Fruit fly (Drosophila melanogaster) whole organism, embryonic: Measurements from ENCODE around the gene fan.

Source experiments
- Bgb ChIP-seq: fragments of 200-800 bp; sonication (Bioruptor generic); IDR thresholded peaks from 2 replicates; pipeline ENCODE4 v1.3.6; 2022; ENCODE audit warnings: missing biosample characterization, missing genetic modification characterization; ENCODE audit not compliant: partially characterized antibody
- CG10979 ChIP-seq: fragments of 200-800 bp; sonication (Bioruptor generic); optimal IDR thresholded peaks from 2 replicates; lab custom pipeline; 2018; ENCODE audit warnings: missing biosample characterization, mild to moderate bottlenecking, missing genetic modification characterization, moderate library complexity
- CG11723 ChIP-seq: fragments of 200-800 bp; sonication (Bioruptor generic); optimal IDR thresholded peaks from 2 replicates; lab custom pipeline; 2017; ENCODE audit warnings: missing biosample characterization, mild to moderate bottlenecking, missing genetic modification characterization
- CG12155 ChIP-seq: fragments of 200-800 bp; sonication (Bioruptor generic); optimal IDR thresholded peaks from 3 replicates; lab custom pipeline; 2016; ENCODE audit warnings: missing biosample characterization, missing genetic modification characterization
- CG13894 ChIP-seq: fragments of 200-800 bp; sonication (Bioruptor generic); optimal IDR thresholded peaks from 3 replicates; lab custom pipeline; 2018; ENCODE audit warnings: missing biosample characterization, mild to moderate bottlenecking, missing genetic modification characterization, moderate library complexity
- CG16813 ChIP-seq: fragments of 200-800 bp; sonication (Bioruptor generic); IDR thresholded peaks from 3 replicates; pipeline ENCODE4 v1.3.6; 2022; ENCODE audit warnings: missing biosample characterization, missing genetic modification characterization; ENCODE audit not compliant: partially characterized antibody
- CG16815 ChIP-seq: fragments of 200-800 bp; sonication (Bioruptor generic); optimal IDR thresholded peaks from 3 replicates; lab custom pipeline; 2017; ENCODE audit warnings: missing biosample characterization, mild to moderate bottlenecking, missing genetic modification characterization
- CG17186 ChIP-seq: fragments of 200-800 bp; sonication (Bioruptor generic); optimal IDR thresholded peaks from 3 replicates; lab custom pipeline; 2017; ENCODE audit warnings: missing biosample characterization, missing genetic modification reagents, missing genetic modification characterization
- CG18599 ChIP-seq: fragments of 200-800 bp; sonication (Bioruptor generic); optimal IDR thresholded peaks from 3 replicates; lab custom pipeline; 2017; ENCODE audit warnings: missing biosample characterization, missing genetic modification characterization, mild to moderate bottlenecking, moderate library complexity, missing genetic modification reagents
- CG2678 ChIP-seq: fragments of 200-800 bp; sonication (Bioruptor generic); optimal IDR thresholded peaks from 3 replicates; lab custom pipeline; 2019; ENCODE audit warnings: missing biosample characterization, mild to moderate bottlenecking, missing genetic modification characterization, moderate library complexity
- CG2712 ChIP-seq: fragments of 200-800 bp; optimal IDR thresholded peaks from 3 replicates; lab custom pipeline; 2019; ENCODE audit warnings: missing biosample characterization, mild to moderate bottlenecking, missing genetic modification characterization, moderate library complexity
- CG2875 ChIP-seq: fragments of 200-800 bp; sonication (Bioruptor generic); optimal IDR thresholded peaks from 2 replicates; lab custom pipeline; 2017; ENCODE audit warnings: missing biosample characterization, mild to moderate bottlenecking, missing genetic modification characterization, missing genetic modification reagents
- CG34376 ChIP-seq: fragments of 200-800 bp; sonication (Bioruptor generic); optimal IDR thresholded peaks from 2 replicates; lab custom pipeline; 2018; ENCODE audit warnings: missing biosample characterization, mild to moderate bottlenecking, missing genetic modification characterization
- CG4820 ChIP-seq: fragments of 200-800 bp; sonication (Bioruptor generic); optimal IDR thresholded peaks from 3 replicates; lab custom pipeline; 2016; ENCODE audit warnings: missing biosample characterization, missing genetic modification characterization
- CG7372 ChIP-seq: fragments of 200-800 bp; sonication (Bioruptor generic); IDR thresholded peaks from 2 replicates; pipeline ENCODE4 v1.3.6; 2022; ENCODE audit warnings: missing biosample characterization, missing genetic modification characterization
- CG7745 ChIP-seq: fragments of 200-800 bp; sonication (Bioruptor generic); optimal IDR thresholded peaks from 2 replicates; lab custom pipeline; 2018; ENCODE audit warnings: missing biosample characterization, mild to moderate bottlenecking, missing genetic modification characterization, moderate library complexity
- CG7963 ChIP-seq: fragments of 200-800 bp; sonication (Bioruptor generic); IDR thresholded peaks from 3 replicates; pipeline ENCODE4 v1.3.6; 2022; ENCODE audit warnings: missing biosample characterization, missing genetic modification characterization; ENCODE audit not compliant: partially characterized antibody
- CG8924 ChIP-seq: fragments of 200-800 bp; optimal IDR thresholded peaks from 3 replicates; lab custom pipeline; 2019; ENCODE audit warnings: missing biosample characterization, mild to moderate bottlenecking, missing genetic modification characterization, moderate library complexity
- Camta ChIP-seq: fragments of 200-800 bp; sonication (Bioruptor generic); optimal IDR thresholded peaks from 2 replicates; lab custom pipeline; 2016; ENCODE audit warnings: missing biosample characterization, missing genetic modification characterization
- Deaf1 ChIP-seq: fragments of 200-800 bp; optimal IDR thresholded peaks from 3 replicates; lab custom pipeline; 2019; ENCODE audit warnings: missing biosample characterization, mild to moderate bottlenecking, missing genetic modification characterization, moderate library complexity
- Dek ChIP-seq: fragments of 200-800 bp; sonication (Bioruptor generic); optimal IDR thresholded peaks from 3 replicates; lab custom pipeline; 2019; ENCODE audit warnings: missing biosample characterization, mild to moderate bottlenecking, missing genetic modification characterization, moderate library complexity
- HLH4C ChIP-seq: fragments of 200-800 bp; sonication (Bioruptor generic); IDR thresholded peaks from 3 replicates; pipeline ENCODE4 v1.3.6; 2022; ENCODE audit warnings: missing biosample characterization, missing genetic modification characterization; ENCODE audit not compliant: partially characterized antibody
- Hr51 ChIP-seq, 2 experiments: fragments of 200-800 bp; sonication (Bioruptor generic); optimal IDR thresholded peaks; 2 replicates in 1 of 2; 3 replicates in 1 of 2; lab custom pipeline; 2016 to 2018; ENCODE audit warnings: missing biosample characterization in 2 of 2, missing genetic modification characterization in 2 of 2, mild to moderate bottlenecking in 1 of 2, moderate library complexity in 1 of 2
- Oli ChIP-seq: fragments of 200-800 bp; sonication (Bioruptor generic); optimal IDR thresholded peaks from 2 replicates; lab custom pipeline; 2018; ENCODE audit warnings: missing biosample characterization, mild to moderate bottlenecking, missing genetic modification characterization, moderate library complexity
- Opbp ChIP-seq: fragments of 200-800 bp; sonication (Bioruptor generic); IDR thresholded peaks from 3 replicates; pipeline ENCODE4 v1.3.6; 2022; ENCODE audit warnings: missing biosample characterization, missing genetic modification characterization; ENCODE audit not compliant: partially characterized antibody
- Ptx1 ChIP-seq: fragments of 200-800 bp; sonication (Bioruptor generic); IDR thresholded peaks from 2 replicates; pipeline ENCODE4 v1.3.6; 2022; ENCODE audit warnings: missing biosample characterization, missing genetic modification characterization
- abd-A ChIP-seq: fragments of 200-800 bp; sonication (Bioruptor generic); optimal IDR thresholded peaks from 3 replicates; lab custom pipeline; 2019; ENCODE audit warnings: missing biosample characterization, mild to moderate bottlenecking, missing genetic modification characterization, moderate library complexity
- amos ChIP-seq: fragments of 200-800 bp; sonication (Bioruptor generic); IDR thresholded peaks from 2 replicates; pipeline ENCODE4 v1.3.6; 2022; ENCODE audit warnings: missing biosample characterization, missing genetic modification characterization; ENCODE audit not compliant: partially characterized antibody
- bbx ChIP-seq: fragments of 200-800 bp; sonication (Bioruptor generic); IDR thresholded peaks from 2 replicates; pipeline ENCODE4 v1.3.6; 2022; ENCODE audit warnings: missing biosample characterization, missing genetic modification characterization; ENCODE audit not compliant: partially characterized antibody
- ci ChIP-seq: fragments of 200-800 bp; sonication (Bioruptor generic); IDR thresholded peaks from 3 replicates; pipeline ENCODE4 v1.3.6; 2022; ENCODE audit warnings: missing biosample characterization, missing genetic modification characterization
- gcm ChIP-seq: fragments of 200-800 bp; sonication (Bioruptor generic); optimal IDR thresholded peaks from 2 replicates; lab custom pipeline; 2019; ENCODE audit warnings: missing biosample characterization, mild to moderate bottlenecking, missing genetic modification characterization, moderate library complexity
- grn ChIP-seq: fragments of 200-800 bp; sonication (Bioruptor generic); optimal IDR thresholded peaks from 3 replicates; lab custom pipeline; 2017; ENCODE audit warnings: missing biosample characterization, missing genetic modification characterization
- inv ChIP-seq: fragments of 200-800 bp; sonication (Bioruptor generic); IDR thresholded peaks from 2 replicates; pipeline ENCODE4 v1.3.6; 2022; ENCODE audit warnings: missing biosample characterization, missing genetic modification characterization; ENCODE audit not compliant: partially characterized antibody
- jigr1 ChIP-seq: fragments of 200-800 bp; sonication (Bioruptor generic); IDR thresholded peaks from 3 replicates; pipeline ENCODE4 v1.3.6; 2022; ENCODE audit warnings: missing biosample characterization, missing genetic modification characterization
- klu ChIP-seq: fragments of 200-800 bp; sonication (Bioruptor generic); IDR thresholded peaks from 2 replicates; pipeline ENCODE4 v1.3.6; 2022; ENCODE audit warnings: missing biosample characterization, missing genetic modification characterization
- kni ChIP-seq: fragments of 200-800 bp; sonication (Bioruptor generic); optimal IDR thresholded peaks from 3 replicates; lab custom pipeline; 2017; ENCODE audit warnings: mild to moderate bottlenecking, missing biosample characterization, missing genetic modification reagents, missing genetic modification characterization
- lmd ChIP-seq: fragments of 200-800 bp; sonication (Bioruptor generic); IDR thresholded peaks from 2 replicates; pipeline ENCODE4 v1.3.6; 2022; ENCODE audit warnings: missing biosample characterization, missing genetic modification characterization
- lola ChIP-seq, 3 experiments: fragments of >200 bp in 2 of 3; fragments of 200-800 bp in 1 of 3; sonication (Bioruptor generic) in 1 of 3; optimal IDR thresholded peaks; 2 replicates each; lab custom pipeline; 2017 to 2019; ENCODE audit warnings: missing biosample characterization in 3 of 3, missing genetic modification characterization in 3 of 3, mild to moderate bottlenecking in 1 of 3, moderate library complexity in 1 of 3
- nom ChIP-seq: fragments of 200-800 bp; sonication (Bioruptor generic); optimal IDR thresholded peaks from 2 replicates; lab custom pipeline; 2017; ENCODE audit warnings: missing biosample characterization, missing genetic modification characterization, mild to moderate bottlenecking, moderate library complexity, missing genetic modification reagents
- scrt ChIP-seq: fragments of 200-800 bp; sonication (Bioruptor generic); optimal IDR thresholded peaks from 2 replicates; lab custom pipeline; 2018; ENCODE audit warnings: missing biosample characterization, mild to moderate bottlenecking, missing genetic modification characterization, moderate library complexity
- tio ChIP-seq: fragments of 200-800 bp; sonication (Bioruptor generic); optimal IDR thresholded peaks from 2 replicates; lab custom pipeline; 2017; ENCODE audit warnings: missing biosample characterization, missing genetic modification characterization, inconsistent platforms
- unc-4 ChIP-seq: fragments of 200-800 bp; sonication (Bioruptor generic); IDR thresholded peaks from 2 replicates; pipeline ENCODE4 v1.3.6; 2022; ENCODE audit warnings: missing biosample characterization, missing genetic modification characterization; ENCODE audit not compliant: partially characterized antibody
- vnd ChIP-seq: fragments of 200-800 bp; sonication (Bioruptor generic); IDR thresholded peaks from 3 replicates; pipeline ENCODE4 v1.3.6; 2022; ENCODE audit warnings: missing biosample characterization, missing genetic modification characterization; ENCODE audit not compliant: partially characterized antibody

fan gene

dm6 chr3L:8060188-8060856, 48.6 kb upstream of the fan start (continued):
- TF ChIP-seq Bgb (GFP tag; lab: Robert Waterston, UW) = peak; percentile 69
- peak; percentile 20 for TF ChIP-seq CG18599 (GFP tag; lab: Kevin White, UChicago)
- peak; percentile 7 for TF ChIP-seq CG2712
- peak; percentile 65 for TF ChIP-seq vnd (GFP tag; lab: Robert Waterston, UW)
- peak; percentile 9 for TF ChIP-seq CG34376
- peak; percentile 94 for TF ChIP-seq CG12155
- TF ChIP-seq nom (GFP tag; lab: Kevin White, UChicago) = peak; percentile 38
- TF ChIP-seq CG7372 (GFP tag; lab: Robert Waterston, UW) = peak; percentile 96
- peak; percentile 81 for TF ChIP-seq CG7745 (tag; lab: Kevin White, UChicago)
- peak; percentile 73 for TF ChIP-seq CG16813 (GFP tag; lab: Robert Waterston, UW)
- peak; percentile 48 for TF ChIP-seq CG13894 (tag; lab: Kevin White, UChicago)
- TF ChIP-seq Deaf1 = peak; percentile 10
- TF ChIP-seq unc-4 (GFP tag; lab: Robert Waterston, UW) = peak; percentile 50
- peak; percentile 12 for TF ChIP-seq abd-A (tag; lab: Kevin White, UChicago)
- TF ChIP-seq HLH4C (GFP tag; lab: Robert Waterston, UW) = peak; percentile 60
- peak; percentile 12 for TF ChIP-seq CG10979 (tag; lab: Kevin White, UChicago)
- TF ChIP-seq CG7963 = peak; percentile 64
- peak; percentile 74 for TF ChIP-seq amos (GFP tag; lab: Robert Waterston, UW)
- TF ChIP-seq inv (GFP tag; lab: Robert Waterston, UW) = peak; percentile 44
- peak; percentile 51; the same call in 1 of the 3 replicates for TF ChIP-seq ci (GFP tag; lab: Robert Waterston, UW)
- peak; percentile 79; the same call in 2 of the 3 replicates for TF ChIP-seq Opbp

- TF ChIP-seq Ptx1 (GFP tag; lab: Robert Waterston, UW) = no peak
- TF ChIP-seq gcm = peak; percentile 29
- peak; percentile 19 for TF ChIP-seq CG4820 (GFP tag; lab: Kevin White, UChicago)
- TF ChIP-seq Camta (GFP tag; lab: Kevin White, UChicago) = no peak
- peak; percentile 16 for TF ChIP-seq CG16815
- TF ChIP-seq CG2678 (tag; lab: Kevin White, UChicago) = peak; percentile 63
- peak in 1 of 2 experiments; percentile 67 for TF ChIP-seq Hr51 (GFP tag; optimal IDR thresholded peaks at IDR 0.05; lab: Kevin White, UChicago)
- peak; percentile 20 for TF ChIP-seq CG18599 (GFP tag; lab: Kevin White, UChicago)
- TF ChIP-seq Bgb (GFP tag; lab: Robert Waterston, UW) = peak; percentile 33; the same call in 1 of the 2 replicates
- TF ChIP-seq CG2712 = peak; percentile 19
- TF ChIP-seq tio (GFP tag; lab: Kevin White, UChicago) = peak; percentile 36
- peak; percentile 58 for TF ChIP-seq CG8924 (tag; lab: Kevin White, UChicago)
- peak; percentile 56 for TF ChIP-seq Dek
- no peak for TF ChIP-seq jigr1 (GFP tag; lab: Robert Waterston, UW)
- peak; percentile 27; the same call in 1 of the 2 replicates for TF ChIP-seq lmd (GFP tag; lab: Robert Waterston, UW)
- TF ChIP-seq scrt (GFP tag; lab: Kevin White, UChicago) = peak; percentile 25
- peak; percentile 12 for TF ChIP-seq CG11723
- TF ChIP-seq CG2875 (GFP tag; lab: Kevin White, UChicago) = peak; percentile 34
- peak; percentile 43; the same call in 1 of the 2 replicates for TF ChIP-seq bbx (GFP tag; lab: Robert Waterston, UW)
- peak in 1 of 3 experiments; percentile 43 for TF ChIP-seq lola (GFP tag; optimal IDR thresholded peaks at IDR 0.05; lab: Kevin White, UChicago)
- peak; percentile 70 for TF ChIP-seq Oli
- no peak for TF ChIP-seq klu (GFP tag; lab: Robert Waterston, UW)
- peak; percentile 39 for TF ChIP-seq kni
- TF ChIP-seq grn = no peak
- no peak for TF ChIP-seq CG17186 (GFP tag; lab: Kevin White, UChicago)
Observed at dm6 chr3L:8063214-8064156, 45.4 kb upstream of the fan start, which contains the start of gene Sarm. TSS of gene Sarm (plus strand) at chr3L:8063874.
